5 worm cellular contexts compared by ENCODE assay signal in the genomic region with DNA sequence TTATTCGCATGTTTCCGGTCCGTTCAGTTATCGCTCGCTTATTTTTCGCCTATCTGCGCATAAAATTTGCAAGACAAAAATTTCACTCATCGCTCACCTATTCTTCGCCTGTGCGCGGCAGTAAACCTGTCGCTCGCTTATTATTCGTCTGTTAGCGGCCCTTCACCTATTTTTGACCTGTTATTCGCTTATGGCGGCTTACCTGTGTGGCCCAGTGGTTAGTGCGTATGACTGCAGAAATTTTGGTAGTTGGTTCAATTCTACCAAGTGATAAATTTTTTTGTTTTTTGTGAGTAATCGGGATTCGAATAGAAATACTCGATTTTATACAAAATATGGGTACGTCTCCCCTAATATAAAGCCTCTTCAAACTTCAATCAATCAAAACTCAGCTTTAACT.
A peak's percentile ranks its signal among the peaks of the same experiment; 100 is the strongest.
TF ChIP-seq lines count a peak whose summit lies in the region.
"Not testable (repeated sequence)": the region's sequence is repeated elsewhere in the genome, so short reads cannot be mapped to it uniquely, and the experiment has no call there.

No protein-coding gene starts in this region.

TF ChIP-seq in whole organism, L4 larva, 104 proteins besides CTCF, POLR2A, EP300 and RAD21 (continues in another document):
- TF ChIP-seq snpc-1.2 (GFP tag; IDR thresholded peaks at IDR 0.05; lab: Robert Waterston, UW): peak; percentile 81
- peak; percentile 62 for TF ChIP-seq nhr-41 (GFP tag; IDR thresholded peaks at IDR 0.05; lab: Robert Waterston, UW)
- peak; percentile 50; the same call in 1 of the 2 replicates for TF ChIP-seq vab-7 (GFP tag; IDR thresholded peaks at IDR 0.05; lab: Robert Waterston, UW)
- peak; percentile 41; the same call in 1 of the 2 replicates for TF ChIP-seq pha-4 (GFP tag; IDR thresholded peaks at IDR 0.05; lab: Robert Waterston, UW)
- TF ChIP-seq pha-4 (tag; optimal IDR thresholded peaks at IDR 0.05; lab: Kevin White, UChicago): not testable (repeated sequence)
- peak; percentile 65; the same call in 1 of the 2 replicates for TF ChIP-seq lin-38 (GFP tag; IDR thresholded peaks at IDR 0.05; lab: Robert Waterston, UW)
- 0 out of 2 replicates have a peak, but pooled peaks have one; percentile 23 for TF ChIP-seq arid-1 (GFP tag; conservative IDR thresholded peaks at IDR 0.05; lab: Robert Waterston, UW)
- TF ChIP-seq dmd-8 (GFP tag; IDR thresholded peaks at IDR 0.05; lab: Robert Waterston, UW): 0 out of 2 replicates have a peak, but pooled peaks have one; percentile 64
- 0 out of 2 replicates have a peak, but pooled peaks have one; percentile 28 for TF ChIP-seq php-3 (GFP tag; IDR thresholded peaks at IDR 0.05; lab: Robert Waterston, UW)
- peak; percentile 67; the same call in 1 of the 2 replicates for TF ChIP-seq Y105C5A.15 (GFP tag; IDR thresholded peaks at IDR 0.05; lab: Robert Waterston, UW)
- 0 out of 4 replicates have a peak, but pooled peaks of 1 of the 2 experiments have one; percentile 62 for TF ChIP-seq madf-5 (GFP tag; IDR thresholded peaks at IDR 0.05; lab: Robert Waterston, UW)
- TF ChIP-seq Y48G9A.11 (GFP tag; IDR thresholded peaks at IDR 0.05; lab: Robert Waterston, UW): peak; percentile 58; the same call in 1 of the 2 replicates
- TF ChIP-seq D1046.2 (GFP tag; IDR thresholded peaks at IDR 0.05; lab: Robert Waterston, UW): peak; percentile 68; the same call in 1 of the 2 replicates
- TF ChIP-seq tra-1 (GFP tag; IDR thresholded peaks at IDR 0.05; lab: Robert Waterston, UW): peak; percentile 49; the same call in 1 of the 2 replicates

TF ChIP-seq in whole organism, early embryonic, 17 proteins besides CTCF, POLR2A, EP300 and RAD21:
- TF ChIP-seq tbx-11 (GFP tag; IDR thresholded peaks at IDR 0.05; lab: Robert Waterston, UW): peak; percentile 82
- TF ChIP-seq sea-1 (GFP tag; conservative IDR thresholded peaks at IDR 0.05; lab: Robert Waterston, UW): peak; percentile 84
- peak; percentile 87 for TF ChIP-seq flt-1 (GFP tag; IDR thresholded peaks at IDR 0.05; lab: Robert Waterston, UW)
- TF ChIP-seq tbx-37 (GFP tag; conservative IDR thresholded peaks at IDR 0.05; lab: Robert Waterston, UW): peak; percentile 78
- peak; percentile 92 for TF ChIP-seq pes-1 (GFP tag; IDR thresholded peaks at IDR 0.05; lab: Robert Waterston, UW)
- peak; percentile 86 for TF ChIP-seq scrt-1 (GFP tag; IDR thresholded peaks at IDR 0.05; lab: Robert Waterston, UW)

TF ChIP-seq in whole organism, late embryonic, 69 proteins besides CTCF, POLR2A, EP300 and RAD21:
- peak; percentile 75 for TF ChIP-seq unc-3 (GFP tag; conservative IDR thresholded peaks at IDR 0.05; lab: Robert Waterston, UW)
- not testable (repeated sequence) for TF ChIP-seq unc-3 (tag; optimal IDR thresholded peaks at IDR 0.05; lab: Kevin White, UChicago)
- peak; percentile 46 for TF ChIP-seq sox-2 (GFP tag; IDR thresholded peaks at IDR 0.05; lab: Robert Waterston, UW)

TF ChIP-seq in whole organism, midembryonic, 9 proteins besides CTCF, POLR2A, EP300 and RAD21:
- TF ChIP-seq tab-1 (GFP tag; IDR thresholded peaks at IDR 0.05; lab: Robert Waterston, UW) (peak; percentile 90), ref-1 (GFP tag; conservative IDR thresholded peaks at IDR 0.05; lab: Robert Waterston, UW) (peak; percentile 72), ztf-29 (GFP tag; IDR thresholded peaks at IDR 0.05; lab: Robert Waterston, UW) (peak; percentile 88), ztf-23 (GFP tag; IDR thresholded peaks at IDR 0.05; lab: Robert Waterston, UW) (peak; percentile 82), klf-2 (GFP tag; conservative IDR thresholded peaks at IDR 0.05; lab: Robert Waterston, UW) (peak; percentile 82), T22C8.4 (GFP tag; IDR thresholded peaks at IDR 0.05; lab: Robert Waterston, UW) (peak; percentile 79)

TF ChIP-seq in whole organism, young adult, 124 proteins besides CTCF, POLR2A, EP300 and RAD21:
- TF ChIP-seq ztf-25 (GFP tag; IDR thresholded peaks at IDR 0.05; lab: Robert Waterston, UW) (peak; percentile 79; the same call in 1 of the 2 replicates), ztf-6 (GFP tag; IDR thresholded peaks at IDR 0.05; lab: Robert Waterston, UW) (0 out of 2 replicates have a peak, but pooled peaks have one; percentile 11), madf-3 (GFP tag; IDR thresholded peaks at IDR 0.05; lab: Robert Waterston, UW) (peak; percentile 63; the same call in 1 of the 2 replicates), D2030.7 (GFP tag; IDR thresholded peaks at IDR 0.05; lab: Robert Waterston, UW) (peak; percentile 38; the same call in 1 of the 2 replicates), attf-3 (GFP tag; conservative IDR thresholded peaks at IDR 0.05; lab: Robert Waterston, UW) (0 out of 2 replicates have a peak, but pooled peaks have one; percentile 13), Y95B8A.8 (GFP tag; IDR thresholded peaks at IDR 0.05; lab: Robert Waterston, UW) (0 out of 2 replicates have a peak, but pooled peaks have one; percentile 22), rpc-1 (tag; optimal IDR thresholded peaks at IDR 0.05; lab: Kevin White, UChicago) (peak; percentile 51), ceh-91 (GFP tag; IDR thresholded peaks at IDR 0.05; lab: Robert Waterston, UW) (peak; percentile 36; the same call in 1 of the 2 replicates), lin-26 (GFP tag; IDR thresholded peaks at IDR 0.05; lab: Robert Waterston, UW) (peak; percentile 95), egl-44 (GFP tag; IDR thresholded peaks at IDR 0.05; lab: Robert Waterston, UW) (peak; percentile 62), let-526 (GFP tag; IDR thresholded peaks at IDR 0.05; lab: Robert Waterston, UW) (0 out of 2 replicates have a peak, but pooled peaks have one; percentile 31), ceh-40 (GFP tag; IDR thresholded peaks at IDR 0.05; lab: Robert Waterston, UW) (peak; percentile 83), rcor-1 (GFP tag; IDR thresholded peaks at IDR 0.05; lab: Robert Waterston, UW) (peak; percentile 42; the same call in 1 of the 2 replicates), aptf-3 (GFP tag; IDR thresholded peaks at IDR 0.05; lab: Robert Waterston, UW) (0 out of 2 replicates have a peak, but pooled peaks have one; percentile 60), cebp-2 (GFP tag; IDR thresholded peaks at IDR 0.05; lab: Robert Waterston, UW) (0 out of 2 replicates have a peak, but pooled peaks have one; percentile 9), B0261.1 (tag; optimal IDR thresholded peaks at IDR 0.05; lab: Kevin White, UChicago) (peak; percentile 57), dox-1 (GFP tag; IDR thresholded peaks at IDR 0.05; lab: Robert Waterston, UW) (peak; percentile 69; the same call in 1 of the 2 replicates), C17E4.6 (GFP tag; IDR thresholded peaks at IDR 0.05; lab: Robert Waterston, UW) (peak; percentile 12; the same call in 1 of the 2 replicates), nfyb-1 (GFP tag; IDR thresholded peaks at IDR 0.05; lab: Robert Waterston, UW) (peak; percentile 55; the same call in 1 of the 2 replicates), tbp1 (GFP tag; optimal IDR thresholded peaks at IDR 0.05; lab: Kevin White, UChicago) (peak; percentile 85), cebp-1 (GFP tag; IDR thresholded peaks at IDR 0.05; lab: Robert Waterston, UW) (peak; percentile 63), ztf-28 (GFP tag; IDR thresholded peaks at IDR 0.05; lab: Robert Waterston, UW) (0 out of 2 replicates have a peak, but pooled peaks have one; percentile 40), ceh-58 (GFP tag; IDR thresholded peaks at IDR 0.05; lab: Robert Waterston, UW) (0 out of 2 replicates have a peak, but pooled peaks have one; percentile 53), Y53G8AR.9 (GFP tag; conservative IDR thresholded peaks at IDR 0.05; lab: Robert Waterston, UW) (0 out of 2 replicates have a peak, but pooled peaks have one; percentile 34), Y56A3A.18 (GFP tag; IDR thresholded peaks at IDR 0.05; lab: Robert Waterston, UW) (0 out of 2 replicates have a peak, but pooled peaks have one; percentile 33), egl-18 (GFP tag; IDR thresholded peaks at IDR 0.05; lab: Robert Waterston, UW) (0 out of 2 replicates have a peak, but pooled peaks have one; percentile 17), hmg-1.2 (GFP tag; IDR thresholded peaks at IDR 0.05; lab: Robert Waterston, UW) (peak; percentile 51), nhr-120 (GFP tag; IDR thresholded peaks at IDR 0.05; lab: Robert Waterston, UW) (0 out of 2 replicates have a peak, but pooled peaks have one; percentile 77)
- TF ChIP-seq rpc-1 (optimal IDR thresholded peaks at IDR 0.05; lab: Kevin White, UChicago); cebp-1 (tag; optimal IDR thresholded peaks at IDR 0.05; lab: Kevin White, UChicago): not testable (repeated sequence)
